Worm (Caenorhabditis elegans): ENCODE results near the gene atf-7.
A peak's percentile ranks its signal among the peaks of the same experiment; 100 is the strongest.

atf-7 gene

ce11 chrIII:4475428-4475968 is 23.3 kb downstream of the atf-7 start, which contains the start of gene rps-1 (continued):
- peak; percentile 94 for TF ChIP-seq lir-3 (tag; optimal IDR thresholded peaks at IDR 0.05; ENCODE audit: poor library complexity)
- TF ChIP-seq alr-1 (tag; optimal IDR thresholded peaks at IDR 0.05; ENCODE audit: borderline replicate concordance), result no peak
- TF ChIP-seq mep-1 (tag; optimal IDR thresholded peaks at IDR 0.05), result peak; percentile 100
- no peak for TF ChIP-seq tlp-1 (tag; optimal IDR thresholded peaks at IDR 0.05)

ce11 chrIII:4474908-4475307 is 23.9 kb downstream of the atf-7 start, which contains the start of gene ifet-1:
Gene ifet-1 (minus strand): TSS chrIII:4475150.
- TF ChIP-seq nhr-85 (tag) (peak; percentile 18), ceh-88 (GFP tag; IDR thresholded peaks at IDR 0.05) (no peak), ces-1 (GFP tag; optimal IDR thresholded peaks at IDR 0.05) (no peak)

ce11 chrIII:4470793-4471192 is 28.1 kb downstream of the atf-7 start:
- TF ChIP-seq C16A3.4 (tag; optimal IDR thresholded peaks at IDR 0.05) (peak; percentile 57), nhr-77 (tag; optimal IDR thresholded peaks at IDR 0.05) (no peak), nhr-71 (tag; optimal IDR thresholded peaks at IDR 0.05) (peak; percentile 72), F16B12.6 (tag; optimal IDR thresholded peaks at IDR 0.05) (no peak), hlh-17 (GFP tag; optimal IDR thresholded peaks at IDR 0.05; ENCODE audit: borderline replicate concordance) (no peak), ets-5 (GFP tag; IDR thresholded peaks at IDR 0.05) (no peak), unc-98 (GFP tag; IDR thresholded peaks at IDR 0.05) (no peak), ztf-11 (tag; optimal IDR thresholded peaks at IDR 0.05) (peak in 1 of 2 experiments; percentile 21), nhr-76 (tag; optimal IDR thresholded peaks at IDR 0.05) (no peak), lsy-2 (tag; optimal IDR thresholded peaks at IDR 0.05) (peak; percentile 73 to 79), nhr-12 (tag; optimal IDR thresholded peaks at IDR 0.05) (no peak), ceh-8 (GFP tag; optimal IDR thresholded peaks at IDR 0.05) (peak; percentile 19), unc-62 (GFP tag; optimal IDR thresholded peaks at IDR 0.05) (no peak), nhr-90 (tag; optimal IDR thresholded peaks at IDR 0.05; ENCODE audit: poor library complexity) (peak; percentile 58), ceh-90 (tag; optimal IDR thresholded peaks at IDR 0.05) (no peak), ztf-4 (tag; optimal IDR thresholded peaks at IDR 0.05) (peak; percentile 53), fkh-8 (tag; optimal IDR thresholded peaks at IDR 0.05) (peak; percentile 78), pqm-1 (tag; optimal IDR thresholded peaks at IDR 0.05) (no peak), lin-13 (GFP tag; optimal IDR thresholded peaks at IDR 0.05) (no peak), ceh-82 (tag; optimal IDR thresholded peaks at IDR 0.05) (peak in 2 of 3 experiments; percentile 49 to 64), skn-1 (tag; optimal IDR thresholded peaks at IDR 0.05) (peak; percentile 26), grh-1 (GFP tag; IDR thresholded peaks at IDR 0.05) (peak; percentile 16; the same call in 1 of the 2 replicates), elt-3 (tag; optimal IDR thresholded peaks at IDR 0.05) (peak in 1 of 6 experiments; percentile 50), efl-1 (optimal IDR thresholded peaks at IDR 0.05) (peak; percentile 48 to 54), efl-1 (GFP tag; optimal IDR thresholded peaks at IDR 0.05 in 1 of 2) (peak; percentile 27 to 93), rnt-1 (tag; optimal IDR thresholded peaks at IDR 0.05) (peak; percentile 50), zag-1 (tag; optimal IDR thresholded peaks at IDR 0.05) (no peak), lin-35 (GFP tag; optimal IDR thresholded peaks at IDR 0.05) (peak; percentile 51 to 60), lir-3 (tag; optimal IDR thresholded peaks at IDR 0.05; ENCODE audit: poor library complexity) (peak; percentile 82), egl-27 (tag; optimal IDR thresholded peaks at IDR 0.05) (no peak), efl-3 (GFP tag; optimal IDR thresholded peaks at IDR 0.05) (peak; percentile 28), lin-14 (GFP tag; optimal IDR thresholded peaks at IDR 0.05) (peak; percentile 57), C34B4.2 (tag; optimal IDR thresholded peaks at IDR 0.05) (no peak), isw-1 (GFP tag; IDR thresholded peaks at IDR 0.05) (no peak; the same call in 1 of the 2 replicates), nhr-237 (tag; optimal IDR thresholded peaks at IDR 0.05) (no peak), nhr-20 (tag; optimal IDR thresholded peaks at IDR 0.05) (peak; percentile 53), unc-130 (tag; optimal IDR thresholded peaks at IDR 0.05) (no peak), nhr-85 (tag) (peak; percentile 50), tbx-2 (tag; optimal IDR thresholded peaks at IDR 0.05) (peak; percentile 30), mep-1 (tag; optimal IDR thresholded peaks at IDR 0.05) (peak; percentile 67), nhr-19 (GFP tag; conservative IDR thresholded peaks at IDR 0.05) (peak; percentile 57), elt-2 (tag; optimal IDR thresholded peaks at IDR 0.05) (peak; percentile 0), snu-23 (GFP tag; optimal IDR thresholded peaks at IDR 0.05) (peak; percentile 82), unc-86 (tag; optimal IDR thresholded peaks at IDR 0.05) (peak; percentile 45)

Data from whole organism, L1 larva.